Worm (Caenorhabditis elegans) whole organism, early embryonic: ENCODE results near the gene C02B10.4.

Source experiments
- B0310.2 ChIP-seq: sonication (generic microtip); optimal IDR thresholded peaks from 2 replicates; lab custom pipeline; 2016; ENCODE audit warnings: mild to moderate bottlenecking, missing genetic modification characterization, missing compliant biosample characterization
- F13C5.2 ChIP-seq: sonication (generic microtip); optimal IDR thresholded peaks from 2 replicates; lab custom pipeline; 2017; ENCODE audit warnings: mild to moderate bottlenecking, missing genetic modification characterization, inconsistent platforms, missing compliant biosample characterization
- aly-1 ChIP-seq: sonication (generic microtip); optimal IDR thresholded peaks from 2 replicates; lab custom pipeline; 2016; ENCODE audit warnings: missing genetic modification characterization, missing compliant biosample characterization
- ama-1 ChIP-seq: fragments of 150-350 bp; optimal IDR thresholded peaks from 2 replicates; lab custom pipeline; 2014
- ceh-13 ChIP-seq: fragments of 200-800 bp; sonication (Bioruptor generic); optimal IDR thresholded peaks from 2 replicates; lab custom pipeline; 2018; ENCODE audit warnings: mild to moderate bottlenecking, missing genetic modification characterization, missing compliant biosample characterization
- ceh-36 ChIP-seq: sonication (generic microtip); optimal IDR thresholded peaks from 2 replicates; lab custom pipeline; 2016; ENCODE audit warnings: missing genetic modification characterization, inconsistent platforms, missing compliant biosample characterization
- ets-7 ChIP-seq: sonication (generic microtip); optimal IDR thresholded peaks from 2 replicates; lab custom pipeline; 2016; ENCODE audit warnings: missing genotype, missing genetic modification characterization, missing compliant biosample characterization
- flt-1 ChIP-seq: fragments of 200-800 bp; sonication (Bioruptor generic); IDR thresholded peaks from 2 replicates; pipeline ENCODE4 v1.3.6; 2022; ENCODE audit warnings: missing genetic modification characterization, missing compliant biosample characterization
- hmbx-1 ChIP-seq: sonication (generic microtip); optimal IDR thresholded peaks from 2 replicates; lab custom pipeline; 2016; ENCODE audit warnings: mild to moderate bottlenecking, missing genetic modification characterization, missing compliant biosample characterization
- hmg-4 ChIP-seq: fragments of 200-800 bp; sonication (Bioruptor generic); optimal IDR thresholded peaks from 2 replicates; lab custom pipeline; 2018; ENCODE audit warnings: mild to moderate bottlenecking, missing genetic modification characterization, missing compliant biosample characterization
- hnd-1 ChIP-seq: sonication (generic microtip); optimal IDR thresholded peaks from 2 replicates; lab custom pipeline; 2016; ENCODE audit warnings: missing genetic modification characterization, missing compliant biosample characterization
- pes-1 ChIP-seq: fragments of 200-800 bp; sonication (Bioruptor generic); IDR thresholded peaks from 2 replicates; pipeline ENCODE4 v1.3.6; 2022; ENCODE audit warnings: missing genetic modification reagents, missing genetic modification characterization, missing compliant biosample characterization
- scrt-1 ChIP-seq: fragments of 200-800 bp; sonication (Bioruptor generic); IDR thresholded peaks from 2 replicates; pipeline ENCODE4 v1.3.6; 2022; ENCODE audit warnings: missing genetic modification characterization, missing compliant biosample characterization
- sea-1 ChIP-seq: fragments of 200-800 bp; sonication (Bioruptor generic); conservative IDR thresholded peaks from 2 replicates; pipeline ENCODE4 v1.3.6; 2022; ENCODE audit warnings: missing genetic modification characterization, missing compliant biosample characterization
- tbx-11 ChIP-seq: fragments of 200-800 bp; sonication (Bioruptor generic); IDR thresholded peaks from 2 replicates; pipeline ENCODE4 v1.3.6; 2022; ENCODE audit warnings: missing genetic modification characterization, missing compliant biosample characterization
- tbx-37 ChIP-seq: fragments of 200-800 bp; sonication (Bioruptor generic); conservative IDR thresholded peaks from 2 replicates; pipeline ENCODE4 v1.3.6; 2022; ENCODE audit warnings: missing genetic modification reagents, missing genetic modification characterization, missing compliant biosample characterization
- tra-4 ChIP-seq: sonication (generic microtip); optimal IDR thresholded peaks from 2 replicates; lab custom pipeline; 2017; ENCODE audit warnings: missing genetic modification characterization, missing compliant biosample characterization

C02B10.4 gene

ce11 chrIV:5093462-5093861 is 2.1 kb downstream of the C02B10.4 start:
- TF ChIP-seq hmg-4 (GFP tag; lab: Kevin White, UChicago): no peak
- TF ChIP-seq flt-1 (GFP tag; lab: Robert Waterston, UW): no peak
- no peak for TF ChIP-seq pes-1 (GFP tag; lab: Robert Waterston, UW)
- no peak for TF ChIP-seq hmbx-1
- no peak for TF ChIP-seq F13C5.2
- TF ChIP-seq sea-1: no peak
- TF ChIP-seq ceh-13 (GFP tag; lab: Kevin White, UChicago): no peak
- no peak for TF ChIP-seq ama-1 (lab: Kevin White, UChicago)
- no peak for TF ChIP-seq tbx-37 (GFP tag; lab: Robert Waterston, UW)
- TF ChIP-seq tra-4 (tag; lab: Kevin White, UChicago): no peak
- TF ChIP-seq aly-1 (tag; lab: Kevin White, UChicago): no peak

- no peak for TF ChIP-seq tbx-11 (GFP tag; lab: Robert Waterston, UW)
- no peak for TF ChIP-seq aly-1 (tag; lab: Kevin White, UChicago)
- no peak for TF ChIP-seq ets-7
- no peak for TF ChIP-seq B0310.2 (tag; lab: Kevin White, UChicago)
- no peak for TF ChIP-seq ama-1 (lab: Kevin White, UChicago)
- TF ChIP-seq flt-1 (GFP tag; lab: Robert Waterston, UW): no peak
- TF ChIP-seq tbx-37 (GFP tag; lab: Robert Waterston, UW): no peak
- no peak for TF ChIP-seq tra-4 (tag; lab: Kevin White, UChicago)
- no peak for TF ChIP-seq hnd-1
- no peak for TF ChIP-seq pes-1 (GFP tag; lab: Robert Waterston, UW)
- TF ChIP-seq ceh-13 (GFP tag; lab: Kevin White, UChicago): no peak
Measured at ce11 chrIV:5100145-5100544, 8.8 kb downstream of the C02B10.4 start.

ce11 chrIV:5101945-5102344 is 10.6 kb downstream of the C02B10.4 start:
- TF ChIP-seq scrt-1 (GFP tag; lab: Robert Waterston, UW) (no peak), F13C5.2 (no peak), B0310.2 (tag; lab: Kevin White, UChicago) (no peak), pes-1 (GFP tag; lab: Robert Waterston, UW) (no peak), tbx-11 (GFP tag; lab: Robert Waterston, UW) (no peak), ama-1 (lab: Kevin White, UChicago) (no peak), ets-7 (no peak), ceh-36 (tag; lab: Kevin White, UChicago) (no peak), ceh-13 (GFP tag; lab: Kevin White, UChicago) (no peak), flt-1 (GFP tag; lab: Robert Waterston, UW) (no peak), hmg-4 (GFP tag; lab: Kevin White, UChicago) (no peak)

ce11 chrIV:5103229-5103894 is 12.0 kb downstream of the C02B10.4 start, which contains the start of gene C02B10.3:
Gene C02B10.3 (minus strand): TSS chrIV:5103279.
- TF ChIP-seq tra-4 (tag; lab: Kevin White, UChicago) (no peak), ceh-13 (GFP tag; lab: Kevin White, UChicago) (no peak), hnd-1 (no peak), aly-1 (tag; lab: Kevin White, UChicago) (no peak), scrt-1 (GFP tag; lab: Robert Waterston, UW) (no peak), F13C5.2 (no peak), tbx-11 (GFP tag; lab: Robert Waterston, UW) (no peak), ceh-36 (tag; lab: Kevin White, UChicago) (no peak), ama-1 (lab: Kevin White, UChicago) (no peak), B0310.2 (tag; lab: Kevin White, UChicago) (no peak), ets-7 (no peak), hmg-4 (GFP tag; lab: Kevin White, UChicago) (no peak), tbx-37 (GFP tag; lab: Robert Waterston, UW) (no peak), sea-1 (no peak), pes-1 (GFP tag; lab: Robert Waterston, UW) (no peak), hmbx-1 (no peak), flt-1 (GFP tag; lab: Robert Waterston, UW) (no peak)

- TF ChIP-seq ama-1 (lab: Kevin White, UChicago): no peak
Measured at ce11 chrIV:5108971-5109370, 17.6 kb downstream of the C02B10.4 start.

- TF ChIP-seq ceh-36 (tag; lab: Kevin White, UChicago) (no peak), pes-1 (GFP tag; lab: Robert Waterston, UW) (no peak), flt-1 (GFP tag; lab: Robert Waterston, UW) (no peak), F13C5.2 (no peak), B0310.2 (tag; lab: Kevin White, UChicago) (no peak)
Measured at ce11 chrIV:5109943-5110342, 18.6 kb downstream of the C02B10.4 start.

- TF ChIP-seq ceh-13 (GFP tag; lab: Kevin White, UChicago) (no peak), tbx-37 (GFP tag; lab: Robert Waterston, UW) (no peak), ceh-36 (tag; lab: Kevin White, UChicago) (no peak), tra-4 (tag; lab: Kevin White, UChicago) (no peak), B0310.2 (tag; lab: Kevin White, UChicago) (no peak), hmg-4 (GFP tag; lab: Kevin White, UChicago) (no peak), ama-1 (lab: Kevin White, UChicago) (no peak)
Measured at ce11 chrIV:5110391-5110930, 19.1 kb downstream of the C02B10.4 start.

ce11 chrIV:5111533-5111932 is 20.1 kb downstream of the C02B10.4 start, which contains the start of gene AC7.3:
Gene AC7.3 (plus strand): TSS chrIV:5111833.
- no peak for TF ChIP-seq hmg-4 (GFP tag; lab: Kevin White, UChicago)
- TF ChIP-seq tbx-11 (GFP tag; lab: Robert Waterston, UW): no peak
- no peak for TF ChIP-seq ceh-13 (GFP tag; lab: Kevin White, UChicago)
- no peak for TF ChIP-seq tbx-37 (GFP tag; lab: Robert Waterston, UW)
- no peak for TF ChIP-seq hmbx-1
- no peak for TF ChIP-seq scrt-1 (GFP tag; lab: Robert Waterston, UW)
- no peak for TF ChIP-seq aly-1 (tag; lab: Kevin White, UChicago)
- TF ChIP-seq F13C5.2: no peak
- TF ChIP-seq sea-1: no peak
- TF ChIP-seq ama-1 (lab: Kevin White, UChicago): no peak
- no peak for TF ChIP-seq ceh-36 (tag; lab: Kevin White, UChicago)
- no peak for TF ChIP-seq hnd-1
- TF ChIP-seq pes-1 (GFP tag; lab: Robert Waterston, UW): no peak
- no peak for TF ChIP-seq ets-7
- TF ChIP-seq tra-4 (tag; lab: Kevin White, UChicago): no peak
- no peak for TF ChIP-seq flt-1 (GFP tag; lab: Robert Waterston, UW)
- TF ChIP-seq B0310.2 (tag; lab: Kevin White, UChicago): no peak
